Fruit fly (Drosophila melanogaster) whole organism, embryonic: ENCODE measurements around the gene CG3119.

ENCODE experiments used
- Blimp-1 ChIP-seq: fragments of 200-800 bp; sonication (Bioruptor generic); optimal IDR thresholded peaks from 3 replicates; lab custom pipeline; 2018; ENCODE audit warnings: missing biosample characterization, missing genetic modification characterization, mild to moderate bottlenecking, moderate library complexity, missing genetic modification reagents
- CG10274 ChIP-seq: fragments of 200-800 bp; sonication (Bioruptor generic); optimal IDR thresholded peaks from 3 replicates; lab custom pipeline; 2017; ENCODE audit warnings: missing biosample characterization, mild to moderate bottlenecking, missing genetic modification characterization
- CG13287 ChIP-seq: fragments of 200-800 bp; sonication (Bioruptor generic); IDR thresholded peaks from 2 replicates; pipeline ENCODE4 v1.3.6; 2022; ENCODE audit warnings: missing biosample characterization, missing genetic modification characterization; ENCODE audit not compliant: partially characterized antibody
- CG14014 ChIP-seq: fragments of 200-800 bp; sonication (Bioruptor generic); IDR thresholded peaks from 2 replicates; pipeline ENCODE4 v1.3.6; 2022; ENCODE audit warnings: missing biosample characterization, missing genetic modification characterization
- CG15514 ChIP-seq: fragments of 200-800 bp; sonication (Bioruptor generic); optimal IDR thresholded peaks from 3 replicates; lab custom pipeline; 2017; ENCODE audit warnings: missing biosample characterization, missing genetic modification characterization, mild to moderate bottlenecking, moderate library complexity, missing genetic modification reagents
- CG17802 ChIP-seq: fragments of 200-800 bp; sonication (Bioruptor generic); optimal IDR thresholded peaks from 2 replicates; lab custom pipeline; 2018; ENCODE audit warnings: missing biosample characterization, mild to moderate bottlenecking, missing genetic modification characterization, moderate library complexity
- CG18619 ChIP-seq: fragments of 200-800 bp; sonication (Bioruptor generic); optimal IDR thresholded peaks from 3 replicates; lab custom pipeline; 2017; ENCODE audit warnings: missing biosample characterization, mild to moderate bottlenecking, missing genetic modification characterization
- CG2129 ChIP-seq: fragments of 200-800 bp; sonication (Bioruptor generic); IDR thresholded peaks from 2 replicates; pipeline ENCODE4 v1.3.6; 2022; ENCODE audit warnings: missing biosample characterization, missing genetic modification characterization; ENCODE audit not compliant: partially characterized antibody
- CG31441 ChIP-seq: fragments of 200-800 bp; sonication (Bioruptor generic); IDR thresholded peaks from 2 replicates; pipeline ENCODE4 v1.3.6; 2022; ENCODE audit warnings: missing biosample characterization, missing genetic modification characterization
- CG3281 ChIP-seq: fragments of 200-800 bp; sonication (Bioruptor generic); optimal IDR thresholded peaks from 3 replicates; lab custom pipeline; 2017; ENCODE audit warnings: missing biosample characterization, mild to moderate bottlenecking, missing genetic modification characterization
- CG33557 ChIP-seq: fragments of 200-800 bp; sonication (Bioruptor generic); optimal IDR thresholded peaks from 2 replicates; lab custom pipeline; 2019; ENCODE audit warnings: missing biosample characterization, mild to moderate bottlenecking, missing genetic modification characterization, moderate library complexity
- CG6854 ChIP-seq: fragments of 200-800 bp; sonication (Bioruptor generic); optimal IDR thresholded peaks from 3 replicates; lab custom pipeline; 2017; ENCODE audit warnings: missing biosample characterization, mild to moderate bottlenecking, missing genetic modification characterization
- CG8924 ChIP-seq: fragments of 200-800 bp; optimal IDR thresholded peaks from 3 replicates; lab custom pipeline; 2019; ENCODE audit warnings: missing biosample characterization, mild to moderate bottlenecking, missing genetic modification characterization, moderate library complexity
- CG8944 ChIP-seq: fragments of 200-800 bp; sonication (Bioruptor generic); optimal IDR thresholded peaks from 3 replicates; lab custom pipeline; 2016; ENCODE audit warnings: missing biosample characterization, missing genetic modification characterization
- CG9817 ChIP-seq: fragments of 200-800 bp; sonication (Bioruptor generic); optimal IDR thresholded peaks from 2 replicates; lab custom pipeline; 2018; ENCODE audit warnings: missing biosample characterization, mild to moderate bottlenecking, missing genetic modification characterization, moderate library complexity
- CrebB ChIP-seq: fragments of 200-800 bp; sonication (Bioruptor generic); optimal IDR thresholded peaks from 3 replicates; lab custom pipeline; 2018; ENCODE audit warnings: missing biosample characterization, mild to moderate bottlenecking, missing genetic modification characterization
- D ChIP-seq, 2 experiments: fragments of 200-800 bp in 1 of 2; fragments of >200 bp in 1 of 2; sonication (Bioruptor generic) in 1 of 2; optimal IDR thresholded peaks; 2 replicates in 1 of 2; 3 replicates in 1 of 2; lab custom pipeline; 2017; ENCODE audit warnings: mild to moderate bottlenecking in 1 of 2, missing biosample characterization in 1 of 2, missing genetic modification characterization in 1 of 2, missing genetic modification reagents in 1 of 2
- Deaf1 ChIP-seq: fragments of 200-800 bp; optimal IDR thresholded peaks from 3 replicates; lab custom pipeline; 2019; ENCODE audit warnings: missing biosample characterization, mild to moderate bottlenecking, missing genetic modification characterization, moderate library complexity
- Ets65A ChIP-seq: fragments of 200-800 bp; sonication (Bioruptor generic); peaks from one replicate; lab custom pipeline; 2016; ENCODE audit warnings: missing biosample characterization, missing genetic modification characterization
- Hmr ChIP-seq: fragments of 200-800 bp; sonication (Bioruptor generic); optimal IDR thresholded peaks from 3 replicates; lab custom pipeline; 2017; ENCODE audit warnings: mild to moderate bottlenecking, missing biosample characterization, missing genetic modification reagents, missing genetic modification characterization
- Hr51 ChIP-seq, 2 experiments: fragments of 200-800 bp; sonication (Bioruptor generic); optimal IDR thresholded peaks; 2 replicates in 1 of 2; 3 replicates in 1 of 2; lab custom pipeline; 2016 to 2018; ENCODE audit warnings: missing biosample characterization in 2 of 2, missing genetic modification characterization in 2 of 2, mild to moderate bottlenecking in 1 of 2, moderate library complexity in 1 of 2
- Mad ChIP-seq: fragments of 200-800 bp; sonication (Bioruptor generic); optimal IDR thresholded peaks from 2 replicates; lab custom pipeline; 2016; ENCODE audit warnings: missing biosample characterization, missing genetic modification characterization
- Med ChIP-seq: fragments of 200-800 bp; sonication (Bioruptor generic); peaks from one replicate; lab custom pipeline; 2016; ENCODE audit warnings: missing biosample characterization, missing genetic modification characterization, mild to moderate bottlenecking, inconsistent platforms, moderate library complexity
- NK7.1 ChIP-seq: fragments of 200-800 bp; sonication (Bioruptor generic); optimal IDR thresholded peaks from 3 replicates; lab custom pipeline; 2016; ENCODE audit warnings: missing biosample characterization, missing genetic modification characterization
- Neu2 ChIP-seq: fragments of 200-800 bp; sonication (Bioruptor generic); optimal IDR thresholded peaks from 3 replicates; lab custom pipeline; 2016; ENCODE audit warnings: missing biosample characterization, missing genetic modification characterization, borderline replicate concordance
- Optix ChIP-seq: fragments of 200-800 bp; sonication (Bioruptor generic); IDR thresholded peaks from 3 replicates; pipeline ENCODE4 v1.3.6; 2022; ENCODE audit warnings: missing biosample characterization, missing genetic modification characterization
- Scr ChIP-seq: fragments of 200-800 bp; sonication (Bioruptor generic); IDR thresholded peaks from 2 replicates; pipeline ENCODE4 v1.3.6; 2022; ENCODE audit warnings: missing biosample characterization, missing genetic modification characterization; ENCODE audit not compliant: partially characterized antibody
- Six4 ChIP-seq: fragments of 200-800 bp; sonication (Bioruptor generic); optimal IDR thresholded peaks from 2 replicates; lab custom pipeline; 2016; ENCODE audit warnings: missing biosample characterization, missing genetic modification characterization
- YL-1 ChIP-seq: fragments of 200-800 bp; sonication (Bioruptor generic); optimal IDR thresholded peaks from 3 replicates; lab custom pipeline; 2017; ENCODE audit warnings: missing biosample characterization, mild to moderate bottlenecking, missing genetic modification characterization
- bigmax ChIP-seq: fragments of 200-800 bp; sonication (Bioruptor generic); optimal IDR thresholded peaks from 2 replicates; lab custom pipeline; 2018; ENCODE audit warnings: missing biosample characterization, mild to moderate bottlenecking, missing genetic modification characterization
- cato ChIP-seq: fragments of 200-800 bp; sonication (Bioruptor generic); optimal IDR thresholded peaks from 2 replicates; lab custom pipeline; 2016; ENCODE audit warnings: missing biosample characterization, missing genetic modification characterization, borderline replicate concordance
- crc ChIP-seq: fragments of 200-800 bp; sonication (Bioruptor generic); optimal IDR thresholded peaks from 2 replicates; lab custom pipeline; 2016; ENCODE audit warnings: missing biosample characterization, missing genetic modification characterization
- da ChIP-seq: fragments of 200-800 bp; sonication (Bioruptor generic); optimal IDR thresholded peaks from 2 replicates; lab custom pipeline; 2016; ENCODE audit warnings: missing biosample characterization, missing genetic modification characterization
- emc ChIP-seq: fragments of 200-800 bp; sonication (Bioruptor generic); optimal IDR thresholded peaks from 2 replicates; lab custom pipeline; 2016; ENCODE audit warnings: missing biosample characterization, missing genetic modification characterization
- esg ChIP-seq: fragments of 200-800 bp; sonication (Bioruptor generic); conservative IDR thresholded peaks from 2 replicates; pipeline ENCODE4 v1.3.6; 2022; ENCODE audit warnings: missing biosample characterization, missing genetic modification characterization
- gcm ChIP-seq: fragments of 200-800 bp; sonication (Bioruptor generic); optimal IDR thresholded peaks from 2 replicates; lab custom pipeline; 2019; ENCODE audit warnings: missing biosample characterization, mild to moderate bottlenecking, missing genetic modification characterization, moderate library complexity
- gem ChIP-seq: fragments of 200-800 bp; sonication (Bioruptor generic); optimal IDR thresholded peaks from 2 replicates; lab custom pipeline; 2019; ENCODE audit warnings: missing biosample characterization, mild to moderate bottlenecking, missing genetic modification characterization, moderate library complexity
- hbn ChIP-seq: fragments of 200-800 bp; sonication (Bioruptor generic); IDR thresholded peaks from 2 replicates; pipeline ENCODE4 v1.3.6; 2022; ENCODE audit warnings: missing biosample characterization, missing genetic modification characterization; ENCODE audit not compliant: partially characterized antibody
- knrl ChIP-seq: fragments of 200-800 bp; sonication (Bioruptor generic); IDR thresholded peaks from 3 replicates; pipeline ENCODE4 v1.3.6; 2022; ENCODE audit warnings: missing biosample characterization, missing genetic modification characterization; ENCODE audit not compliant: partially characterized antibody
- nmo ChIP-seq: fragments of 200-800 bp; sonication (Bioruptor generic); optimal IDR thresholded peaks from 2 replicates; lab custom pipeline; 2018; ENCODE audit warnings: missing biosample characterization, mild to moderate bottlenecking, missing genetic modification characterization, moderate library complexity
- otp ChIP-seq: fragments of 200-800 bp; sonication (Bioruptor generic); IDR thresholded peaks from 3 replicates; pipeline ENCODE4, ENCODE4 v1.3.6; 2022; ENCODE audit warnings: missing biosample characterization, missing genetic modification characterization
- pfk ChIP-seq: fragments of 200-800 bp; sonication (Bioruptor generic); optimal IDR thresholded peaks from 2 replicates; lab custom pipeline; 2018; ENCODE audit warnings: missing biosample characterization, mild to moderate bottlenecking, missing genetic modification characterization, moderate library complexity
- row ChIP-seq: fragments of 200-800 bp; sonication (Bioruptor generic); IDR thresholded peaks from 3 replicates; pipeline ENCODE4 v1.3.6; 2022; ENCODE audit warnings: missing biosample characterization, missing genetic modification characterization
- sob ChIP-seq: fragments of 200-800 bp; sonication (Bioruptor generic); IDR thresholded peaks from 2 replicates; pipeline ENCODE4 v1.3.6; 2022; ENCODE audit warnings: missing biosample characterization, missing genetic modification characterization
- tna ChIP-seq: fragments of 200-800 bp; sonication (Bioruptor generic); IDR thresholded peaks from 2 replicates; pipeline ENCODE4 v1.3.6; 2022; ENCODE audit warnings: missing biosample characterization, missing genetic modification characterization; ENCODE audit not compliant: partially characterized antibody
- unc-4 ChIP-seq: fragments of 200-800 bp; sonication (Bioruptor generic); IDR thresholded peaks from 2 replicates; pipeline ENCODE4 v1.3.6; 2022; ENCODE audit warnings: missing biosample characterization, missing genetic modification characterization; ENCODE audit not compliant: partially characterized antibody

Gene CG3119

DNA sequence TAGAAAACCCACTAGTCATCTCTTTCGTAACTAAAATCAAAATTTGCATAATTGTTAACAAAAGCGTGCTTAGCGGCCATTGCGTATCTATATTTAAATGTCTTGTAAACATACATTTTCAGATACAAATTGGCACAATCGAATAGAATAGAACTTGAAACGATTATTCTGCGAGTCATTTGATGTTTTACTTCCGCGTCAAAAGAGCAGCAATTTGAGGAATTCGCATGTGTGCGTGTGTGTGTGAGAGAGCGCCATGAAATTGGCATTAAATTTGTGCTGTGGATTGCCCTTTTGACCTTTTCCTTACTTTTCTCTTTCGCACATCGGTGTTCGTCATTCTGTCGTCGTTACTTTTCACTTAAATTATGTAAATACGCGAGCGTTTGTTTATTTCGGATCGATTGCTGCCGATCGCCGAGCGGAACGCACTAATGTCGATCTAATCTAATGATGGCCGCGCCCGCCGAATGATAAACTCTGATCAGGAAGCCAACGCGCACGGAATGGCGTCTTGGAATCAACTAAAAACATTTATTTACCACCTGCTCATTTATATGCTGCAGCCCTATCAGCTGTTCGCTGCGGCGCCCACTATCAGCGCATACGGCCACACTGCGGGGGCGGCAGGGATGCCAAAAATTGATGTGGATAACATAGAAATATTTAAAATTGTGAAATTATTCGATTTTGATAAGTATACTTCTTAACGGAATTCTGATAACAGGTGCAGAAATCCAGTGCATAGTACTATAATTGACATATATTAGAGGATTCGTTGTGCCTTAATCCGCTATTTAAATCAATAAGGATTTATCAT lies 47.3 kb upstream of the CG3119 start (continued):
- peak; percentile 54 for TF ChIP-seq CG6854
- peak; percentile 5 for TF ChIP-seq YL-1 (GFP tag; lab: Kevin White, UChicago)
- peak; percentile 40 for TF ChIP-seq bigmax (GFP tag; lab: Kevin White, UChicago)
- TF ChIP-seq Med = peak; percentile 96
- TF ChIP-seq CG8924 = peak; percentile 82
- TF ChIP-seq esg = peak; percentile 37; the same call in 1 of the 2 replicates
- no peak for TF ChIP-seq Hr51 (GFP tag; optimal IDR thresholded peaks at IDR 0.05; lab: Kevin White, UChicago)
- 0 out of 3 replicates have a peak, but pooled peaks have one; percentile 36 for TF ChIP-seq Optix (GFP tag; lab: Robert Waterston, UW)
- no peak for TF ChIP-seq crc (GFP tag; lab: Kevin White, UChicago)
- TF ChIP-seq CG10274 (GFP tag; lab: Kevin White, UChicago) = no peak
- peak; percentile 61; the same call in 1 of the 3 replicates for TF ChIP-seq otp
- TF ChIP-seq CG18619 (GFP tag; lab: Kevin White, UChicago) = peak; percentile 27
- peak; percentile 19 for TF ChIP-seq CG33557
- peak; percentile 68 for TF ChIP-seq da (GFP tag; lab: Kevin White, UChicago)
- peak; percentile 16; the same call in 1 of the 2 replicates for TF ChIP-seq unc-4 (GFP tag; lab: Robert Waterston, UW)
- TF ChIP-seq Mad (GFP tag; lab: Kevin White, UChicago) = peak; percentile 63
- peak; percentile 63 for TF ChIP-seq CG14014
- no peak for TF ChIP-seq Six4
- TF ChIP-seq tna = peak; percentile 57; the same call in 1 of the 2 replicates
- peak; percentile 45 for TF ChIP-seq pfk (GFP tag; lab: Kevin White, UChicago)
- TF ChIP-seq CG8944 (GFP tag; lab: Kevin White, UChicago) = no peak
- peak; percentile 48 for TF ChIP-seq CG9817
- no peak for TF ChIP-seq knrl (GFP tag; lab: Robert Waterston, UW)
- no peak for TF ChIP-seq gem (tag; lab: Kevin White, UChicago)
- peak; percentile 24; the same call in 1 of the 2 replicates for TF ChIP-seq hbn (GFP tag; lab: Robert Waterston, UW)
- TF ChIP-seq CG31441 (GFP tag; lab: Robert Waterston, UW) = no peak; the same call in 1 of the 2 replicates
- TF ChIP-seq CG17802 = peak; percentile 37
- TF ChIP-seq CG15514 (GFP tag; lab: Kevin White, UChicago) = peak; percentile 91
- no peak for TF ChIP-seq Ets65A
- no peak for TF ChIP-seq NK7.1 (GFP tag; lab: Kevin White, UChicago)
- TF ChIP-seq cato (GFP tag; lab: Kevin White, UChicago) = no peak
- TF ChIP-seq CrebB = peak; percentile 65
- TF ChIP-seq row (GFP tag; lab: Robert Waterston, UW) = peak; percentile 78
- TF ChIP-seq Scr (GFP tag; lab: Robert Waterston, UW) = no peak
- TF ChIP-seq gcm (GFP tag; lab: Kevin White, UChicago) = peak; percentile 48
- TF ChIP-seq Neu2 = no peak
- TF ChIP-seq sob (GFP tag; lab: Robert Waterston, UW) = peak; percentile 63
- peak; percentile 19 for TF ChIP-seq emc
- no peak for TF ChIP-seq Blimp-1 (GFP tag; lab: Kevin White, UChicago)
- peak; percentile 72 for TF ChIP-seq Deaf1 (tag; lab: Kevin White, UChicago)
- TF ChIP-seq Hmr = peak; percentile 58
- TF ChIP-seq nmo (GFP tag; lab: Kevin White, UChicago) = peak; percentile 34
- TF ChIP-seq CG3281 (GFP tag; lab: Kevin White, UChicago) = peak; percentile 55
- TF ChIP-seq D (optimal IDR thresholded peaks at IDR 0.05; lab: Kevin White, UChicago) = no peak
- no peak for TF ChIP-seq D (GFP tag; optimal IDR thresholded peaks at IDR 0.05; lab: Kevin White, UChicago)
- no peak for TF ChIP-seq CG2129 (GFP tag; lab: Robert Waterston, UW)
- TF ChIP-seq CG13287 (GFP tag; lab: Robert Waterston, UW) = peak; percentile 6; the same call in 1 of the 2 replicates
